Fruit fly (Drosophila melanogaster): ENCODE measurements around the gene SMC3.

dm6 chrX:16547390-16547789 lies 45.8 kb downstream of the SMC3 start, which contains the start of gene CG9902:
- TF ChIP-seq toe (GFP tag; optimal IDR thresholded peaks at IDR 0.05) (no peak), Clk (GFP tag; optimal IDR thresholded peaks at IDR 0.05) (no peak), cnc (optimal IDR thresholded peaks at IDR 0.05) (no peak), ovo (GFP tag; optimal IDR thresholded peaks at IDR 0.05) (no peak), kay (GFP tag; ENCODE audit: borderline replicate concordance) (no peak), pad (GFP tag; optimal IDR thresholded peaks at IDR 0.05) (peak; percentile 89), Crg-1 (GFP tag; optimal IDR thresholded peaks at IDR 0.05) (no peak), CG7045 (GFP tag; optimal IDR thresholded peaks at IDR 0.05) (no peak), CG14711 (tag; optimal IDR thresholded peaks at IDR 0.05) (peak; percentile 10), CG1620 (GFP tag; optimal IDR thresholded peaks at IDR 0.05) (no peak), tj (GFP tag; optimal IDR thresholded peaks at IDR 0.05) (peak; percentile 9), cic (GFP tag; optimal IDR thresholded peaks at IDR 0.05) (no peak)
